Fruit fly (Drosophila melanogaster) whole organism: ENCODE results near the gene AANATL2.

Experiments used
- Dll ChIP-seq: fragments of >200 bp; optimal IDR thresholded peaks from 2 replicates; lab custom pipeline; 2017
- EcR ChIP-seq, 2 experiments: fragments of >200 bp; optimal IDR thresholded peaks; 2 replicates each; lab custom pipeline; 2017; ENCODE audit warnings: missing biosample characterization in 2 of 2, missing genetic modification characterization in 2 of 2, missing genetic modification reagents in 2 of 2
- pan ChIP-seq: fragments of >200 bp; optimal IDR thresholded peaks from 2 replicates; lab custom pipeline; 2017

dm6 chr2L:6252258-6253004, 3.2 kb upstream of the AANATL2 start:
- TF ChIP-seq pan (lab: Kevin White, UChicago) (no peak), Dll (lab: Kevin White, UChicago) (peak; percentile 38), EcR (GFP tag; optimal IDR thresholded peaks at IDR 0.05; lab: Kevin White, UChicago) (no peak)
